Fruit fly (Drosophila melanogaster): ENCODE results near the gene PyK.
A peak's percentile ranks its signal among the peaks of the same experiment; 100 is the strongest.

The PyK gene

dm6 chr3R:22397068-22397700 lies 29.8 kb downstream of the PyK start (continued):
- no peak for TF ChIP-seq Hand (GFP tag; optimal IDR thresholded peaks at IDR 0.05)
- TF ChIP-seq CG10147 (GFP tag; optimal IDR thresholded peaks at IDR 0.05) = peak; percentile 21
- TF ChIP-seq CG17361 (GFP tag; IDR thresholded peaks at IDR 0.05) = no peak
- peak; percentile 44; the same call in 1 of the 2 replicates for TF ChIP-seq unc-4 (GFP tag; IDR thresholded peaks at IDR 0.05; ENCODE audit: partially characterized antibody)
- no peak for TF ChIP-seq dmrt99B (tag; optimal IDR thresholded peaks at IDR 0.05)
- TF ChIP-seq Spps (tag; optimal IDR thresholded peaks at IDR 0.05) = no peak
- no peak for TF ChIP-seq az2 (GFP tag; optimal IDR thresholded peaks at IDR 0.05)
- peak; percentile 5 for TF ChIP-seq CG14710 (tag; optimal IDR thresholded peaks at IDR 0.05)
- no peak for TF ChIP-seq phol (tag; optimal IDR thresholded peaks at IDR 0.05)
- no peak for TF ChIP-seq CG6689 (GFP tag; IDR thresholded peaks at IDR 0.05)
- peak in 1 of 2 experiments; percentile 99 for TF ChIP-seq Pdp1 (GFP tag; optimal IDR thresholded peaks at IDR 0.05)
- TF ChIP-seq inv (GFP tag; IDR thresholded peaks at IDR 0.05; ENCODE audit: partially characterized antibody) = peak; percentile 44; the same call in 1 of the 2 replicates
- TF ChIP-seq CG1792 (GFP tag; optimal IDR thresholded peaks at IDR 0.05) = no peak
- no peak for TF ChIP-seq CG17385 (GFP tag; optimal IDR thresholded peaks at IDR 0.05)
- no peak for TF ChIP-seq CG4617 (GFP tag; optimal IDR thresholded peaks at IDR 0.05; ENCODE audit: borderline replicate concordance)
- peak; percentile 95 for TF ChIP-seq chinmo (GFP tag; IDR thresholded peaks at IDR 0.05; ENCODE audit: partially characterized antibody)
- TF ChIP-seq CG7839 (tag; optimal IDR thresholded peaks at IDR 0.05) = no peak
- no peak for TF ChIP-seq CG2199 (GFP tag; IDR thresholded peaks at IDR 0.05)
- no peak for TF ChIP-seq CG6854 (GFP tag; optimal IDR thresholded peaks at IDR 0.05)
- no peak for TF ChIP-seq zf30C (GFP tag; optimal IDR thresholded peaks at IDR 0.05)
- TF ChIP-seq CG8478 (optimal IDR thresholded peaks at IDR 0.05) = peak; percentile 81
- no peak for TF ChIP-seq Elba2 (GFP tag; optimal IDR thresholded peaks at IDR 0.05)
- no peak for TF ChIP-seq Ptx1 (GFP tag; IDR thresholded peaks at IDR 0.05)
- TF ChIP-seq Eip74EF (GFP tag; optimal IDR thresholded peaks at IDR 0.05) = peak; percentile 4 to 99
- TF ChIP-seq gsb (GFP tag; IDR thresholded peaks at IDR 0.05) = no peak
- TF ChIP-seq Bgb (GFP tag; IDR thresholded peaks at IDR 0.05; ENCODE audit: partially characterized antibody) = peak; percentile 87
- TF ChIP-seq CkIIα-i1 (GFP tag; IDR thresholded peaks at IDR 0.05) = no peak
- TF ChIP-seq toy (GFP tag; IDR thresholded peaks at IDR 0.05) = no peak
- TF ChIP-seq sc (optimal IDR thresholded peaks at IDR 0.05) = no peak
- no peak for TF ChIP-seq sc (GFP tag; optimal IDR thresholded peaks at IDR 0.05)
- no peak for TF ChIP-seq CG14965 (GFP tag; optimal IDR thresholded peaks at IDR 0.05; ENCODE audit: borderline replicate concordance)
- TF ChIP-seq lov (optimal IDR thresholded peaks at IDR 0.05) = no peak
- no peak for TF ChIP-seq lov (GFP tag; IDR thresholded peaks at IDR 0.05)
- TF ChIP-seq tna (GFP tag; IDR thresholded peaks at IDR 0.05; ENCODE audit: partially characterized antibody) = peak; percentile 81
- TF ChIP-seq caup (GFP tag; optimal IDR thresholded peaks at IDR 0.05; ENCODE audit: severe bottlenecking) = no peak
- TF ChIP-seq CG8290 (GFP tag; optimal IDR thresholded peaks at IDR 0.05) = no peak
- TF ChIP-seq CG8290 (tag; optimal IDR thresholded peaks at IDR 0.05) = peak in 1 of 2 experiments; percentile 16
- TF ChIP-seq CG17802 (tag; optimal IDR thresholded peaks at IDR 0.05) = no peak

- no peak for TF ChIP-seq CG8281 (tag; optimal IDR thresholded peaks at IDR 0.05)
- TF ChIP-seq CG12391 (tag; optimal IDR thresholded peaks at IDR 0.05) = peak; percentile 5
- TF ChIP-seq NC2α (GFP tag; optimal IDR thresholded peaks at IDR 0.05) = no peak
- peak; percentile 35; the same call in 1 of the 3 replicates for TF ChIP-seq Aef1 (GFP tag; IDR thresholded peaks at IDR 0.05)
- TF ChIP-seq CG10209 (GFP tag; optimal IDR thresholded peaks at IDR 0.05) = no peak
- no peak for TF ChIP-seq CG34224 (GFP tag; IDR thresholded peaks at IDR 0.05; ENCODE audit: partially characterized antibody)
- no peak for TF ChIP-seq CG43689 (GFP tag; IDR thresholded peaks at IDR 0.05)
- TF ChIP-seq CG9932 (GFP tag; IDR thresholded peaks at IDR 0.05) = peak; percentile 68
- TF ChIP-seq Ada2b (GFP tag; IDR thresholded peaks at IDR 0.05) = peak; percentile 40; the same call in 1 of the 2 replicates
- TF ChIP-seq h (optimal IDR thresholded peaks at IDR 0.05) = no peak
- no peak for TF ChIP-seq CG15011 (GFP tag; optimal IDR thresholded peaks at IDR 0.05)
- no peak for TF ChIP-seq D19B (GFP tag; optimal IDR thresholded peaks at IDR 0.05)
- no peak for TF ChIP-seq CG12236 (GFP tag; optimal IDR thresholded peaks at IDR 0.05)
- TF ChIP-seq dmrt11E (tag; optimal IDR thresholded peaks at IDR 0.05) = no peak
- TF ChIP-seq fd64A (GFP tag; optimal IDR thresholded peaks at IDR 0.05) = no peak
Observed at dm6 chr3R:22400246-22400645, 32.9 kb downstream of the PyK start.

All from whole organism, embryonic.